Fruit fly (Drosophila melanogaster) whole organism, embryonic: ENCODE measurements around the gene cno.
A peak's percentile ranks its signal among the peaks of the same experiment; 100 is the strongest.

Experiments used
- Ada2b ChIP-seq: fragments of 200-800 bp; sonication (Bioruptor generic); IDR thresholded peaks from 2 replicates; pipeline ENCODE4 v1.3.6; 2022; ENCODE audit warnings: missing biosample characterization, missing genetic modification characterization
- CG11696 ChIP-seq: fragments of 200-800 bp; sonication (Bioruptor generic); IDR thresholded peaks from 2 replicates; pipeline ENCODE4 v1.3.6; 2022; ENCODE audit warnings: missing biosample characterization, missing genetic modification characterization
- CG12104 ChIP-seq: fragments of 200-800 bp; sonication (Bioruptor generic); optimal IDR thresholded peaks from 3 replicates; lab custom pipeline; 2016; ENCODE audit warnings: missing biosample characterization, missing genetic modification characterization
- CG12769 ChIP-seq: fragments of 200-800 bp; sonication (Bioruptor generic); optimal IDR thresholded peaks from 2 replicates; lab custom pipeline; 2019; ENCODE audit warnings: missing biosample characterization, mild to moderate bottlenecking, missing genetic modification characterization, moderate library complexity
- CG12942 ChIP-seq: fragments of 200-800 bp; sonication (Bioruptor generic); optimal IDR thresholded peaks from 3 replicates; lab custom pipeline; 2016; ENCODE audit warnings: missing biosample characterization, missing genetic modification characterization
- CG13296 ChIP-seq: fragments of 200-800 bp; sonication (Bioruptor generic); optimal IDR thresholded peaks from 3 replicates; lab custom pipeline; 2018; ENCODE audit warnings: missing biosample characterization, mild to moderate bottlenecking, missing genetic modification characterization
- CG15269 ChIP-seq: fragments of 200-800 bp; sonication (Bioruptor generic); optimal IDR thresholded peaks from 2 replicates; lab custom pipeline; 2018; ENCODE audit warnings: missing biosample characterization, mild to moderate bottlenecking, missing genetic modification characterization, moderate library complexity
- CG18619 ChIP-seq: fragments of 200-800 bp; sonication (Bioruptor generic); optimal IDR thresholded peaks from 3 replicates; lab custom pipeline; 2017; ENCODE audit warnings: missing biosample characterization, mild to moderate bottlenecking, missing genetic modification characterization
- CG31365 ChIP-seq: fragments of 200-800 bp; sonication (Bioruptor generic); optimal IDR thresholded peaks from 2 replicates; lab custom pipeline; 2018; ENCODE audit warnings: missing biosample characterization, mild to moderate bottlenecking, missing genetic modification characterization
- CG33557 ChIP-seq: fragments of 200-800 bp; sonication (Bioruptor generic); optimal IDR thresholded peaks from 2 replicates; lab custom pipeline; 2019; ENCODE audit warnings: missing biosample characterization, mild to moderate bottlenecking, missing genetic modification characterization, moderate library complexity
- CG34376 ChIP-seq: fragments of 200-800 bp; sonication (Bioruptor generic); optimal IDR thresholded peaks from 2 replicates; lab custom pipeline; 2018; ENCODE audit warnings: missing biosample characterization, mild to moderate bottlenecking, missing genetic modification characterization
- CG4328 ChIP-seq: fragments of 200-800 bp; sonication (Bioruptor generic); optimal IDR thresholded peaks from 3 replicates; lab custom pipeline; 2017; ENCODE audit warnings: missing biosample characterization, missing genetic modification reagents, missing genetic modification characterization
- CG4617 ChIP-seq: fragments of 200-800 bp; sonication (Bioruptor generic); optimal IDR thresholded peaks from 3 replicates; lab custom pipeline; 2016; ENCODE audit warnings: missing biosample characterization, missing genetic modification characterization, borderline replicate concordance
- CG4730 ChIP-seq: fragments of 200-800 bp; sonication (Bioruptor generic); IDR thresholded peaks from 2 replicates; pipeline ENCODE4 v1.3.6; 2022; ENCODE audit warnings: missing biosample characterization, missing genetic modification characterization
- CG6854 ChIP-seq: fragments of 200-800 bp; sonication (Bioruptor generic); optimal IDR thresholded peaks from 3 replicates; lab custom pipeline; 2017; ENCODE audit warnings: missing biosample characterization, mild to moderate bottlenecking, missing genetic modification characterization
- CG7372 ChIP-seq: fragments of 200-800 bp; sonication (Bioruptor generic); IDR thresholded peaks from 2 replicates; pipeline ENCODE4 v1.3.6; 2022; ENCODE audit warnings: missing biosample characterization, missing genetic modification characterization
- CG7786 ChIP-seq: fragments of 200-800 bp; sonication (Bioruptor generic); optimal IDR thresholded peaks from 2 replicates; lab custom pipeline; 2016; ENCODE audit warnings: missing biosample characterization, missing genetic modification characterization
- CG9727 ChIP-seq: fragments of 200-800 bp; sonication (Bioruptor generic); optimal IDR thresholded peaks from 3 replicates; lab custom pipeline; 2017; ENCODE audit warnings: missing biosample characterization, mild to moderate bottlenecking, missing genetic modification characterization
- CHES-1-like ChIP-seq: fragments of 200-800 bp; sonication (Bioruptor generic); optimal IDR thresholded peaks from 2 replicates; lab custom pipeline; 2016; ENCODE audit warnings: missing biosample characterization, missing genetic modification characterization
- Doc3 ChIP-seq: fragments of 200-800 bp; sonication (Bioruptor generic); IDR thresholded peaks from 3 replicates; pipeline ENCODE4 v1.3.6; 2022; ENCODE audit warnings: missing biosample characterization, missing genetic modification characterization; ENCODE audit not compliant: partially characterized antibody
- Dp ChIP-seq: fragments of 200-800 bp; sonication (Bioruptor generic); optimal IDR thresholded peaks from 2 replicates; lab custom pipeline; 2018; ENCODE audit warnings: missing biosample characterization, mild to moderate bottlenecking, missing genetic modification characterization, moderate library complexity
- Drgx ChIP-seq: fragments of 200-800 bp; sonication (Bioruptor generic); IDR thresholded peaks from 2 replicates; pipeline ENCODE4 v1.3.6; 2022; ENCODE audit warnings: missing biosample characterization, missing genetic modification characterization
- Elba2 ChIP-seq: fragments of 200-800 bp; sonication (Bioruptor generic); optimal IDR thresholded peaks from 3 replicates; lab custom pipeline; 2016; ENCODE audit warnings: missing biosample characterization, missing genetic modification characterization
- HmgZ ChIP-seq: fragments of 200-800 bp; sonication (Bioruptor generic); optimal IDR thresholded peaks from 2 replicates; lab custom pipeline; 2018; ENCODE audit warnings: missing biosample characterization, mild to moderate bottlenecking, missing genetic modification characterization
- Hr3 ChIP-seq: fragments of 200-800 bp; sonication (Bioruptor generic); optimal IDR thresholded peaks from 3 replicates; lab custom pipeline; 2016; ENCODE audit warnings: missing biosample characterization, missing genetic modification characterization
- MBD-R2 ChIP-seq: fragments of 200-800 bp; sonication (Bioruptor generic); IDR thresholded peaks from 2 replicates; pipeline ENCODE4 v1.3.6; 2022; ENCODE audit warnings: missing biosample characterization, missing genetic modification characterization
- Myb ChIP-seq: fragments of 200-800 bp; sonication (Bioruptor generic); optimal IDR thresholded peaks from 2 replicates; lab custom pipeline; 2016; ENCODE audit warnings: missing biosample characterization, missing genetic modification characterization
- Ravus ChIP-seq: fragments of 200-800 bp; sonication (Bioruptor generic); IDR thresholded peaks from 2 replicates; pipeline ENCODE4 v1.3.6; 2022; ENCODE audit warnings: missing biosample characterization, missing genetic modification characterization
- TFAM ChIP-seq: fragments of 200-800 bp; sonication (Bioruptor generic); optimal IDR thresholded peaks from 2 replicates; lab custom pipeline; 2017; ENCODE audit warnings: missing biosample characterization, missing genetic modification characterization, inconsistent platforms
- Xrp1 ChIP-seq: fragments of 200-800 bp; sonication (Bioruptor generic); IDR thresholded peaks from 2 replicates; pipeline ENCODE4 v1.3.6; 2022; ENCODE audit warnings: missing biosample characterization, missing genetic modification characterization
- abd-A ChIP-seq: fragments of 200-800 bp; sonication (Bioruptor generic); optimal IDR thresholded peaks from 3 replicates; lab custom pipeline; 2019; ENCODE audit warnings: missing biosample characterization, mild to moderate bottlenecking, missing genetic modification characterization, moderate library complexity
- ac ChIP-seq: fragments of 200-800 bp; sonication (Bioruptor generic); optimal IDR thresholded peaks from 3 replicates; lab custom pipeline; 2017; ENCODE audit warnings: missing biosample characterization, mild to moderate bottlenecking, missing genetic modification characterization
- ase ChIP-seq: fragments of 200-800 bp; sonication (Bioruptor generic); IDR thresholded peaks from 3 replicates; pipeline ENCODE4 v1.3.6; 2022; ENCODE audit warnings: missing biosample characterization, missing genetic modification characterization
- bcd ChIP-seq: fragments of 200-800 bp; sonication (Bioruptor generic); optimal IDR thresholded peaks from 2 replicates; lab custom pipeline; 2017; ENCODE audit warnings: missing biosample characterization, mild to moderate bottlenecking, missing genetic modification characterization
- bowl ChIP-seq: fragments of 200-800 bp; sonication (Bioruptor generic); IDR thresholded peaks from 2 replicates; pipeline ENCODE4 v1.3.6; 2022; ENCODE audit warnings: missing biosample characterization, missing genetic modification characterization
- fd3F ChIP-seq: fragments of 200-800 bp; sonication (Bioruptor generic); optimal IDR thresholded peaks from 2 replicates; lab custom pipeline; 2018; ENCODE audit warnings: missing biosample characterization, mild to moderate bottlenecking, missing genetic modification characterization, moderate library complexity
- gce ChIP-seq: fragments of 200-800 bp; sonication (Bioruptor generic); IDR thresholded peaks from 3 replicates; pipeline ENCODE4 v1.3.6; 2022; ENCODE audit warnings: missing biosample characterization, missing genetic modification characterization
- gcm ChIP-seq: fragments of 200-800 bp; sonication (Bioruptor generic); optimal IDR thresholded peaks from 2 replicates; lab custom pipeline; 2019; ENCODE audit warnings: missing biosample characterization, mild to moderate bottlenecking, missing genetic modification characterization, moderate library complexity
- kay ChIP-seq: fragments of 200-800 bp; sonication (Bioruptor generic); optimal IDR thresholded peaks from 2 replicates; lab custom pipeline; 2016; ENCODE audit warnings: missing biosample characterization, missing genetic modification characterization
- kni ChIP-seq: fragments of 200-800 bp; sonication (Bioruptor generic); optimal IDR thresholded peaks from 3 replicates; lab custom pipeline; 2017; ENCODE audit warnings: mild to moderate bottlenecking, missing biosample characterization, missing genetic modification reagents, missing genetic modification characterization
- lov ChIP-seq, 2 experiments: fragments of 200-800 bp in 1 of 2; fragments of >200 bp in 1 of 2; sonication (Bioruptor generic) in 1 of 2; IDR thresholded peaks in 1 of 2; optimal IDR thresholded peaks in 1 of 2; 2 replicates in 1 of 2; 3 replicates in 1 of 2; pipeline versions ENCODE4 v1.3.6 to Lab custom; 2017 to 2022; ENCODE audit warnings: missing biosample characterization in 1 of 2, missing genetic modification characterization in 1 of 2
- peb ChIP-seq: fragments of 200-800 bp; sonication (Bioruptor generic); IDR thresholded peaks from 2 replicates; pipeline ENCODE4 v1.3.6; 2022; ENCODE audit warnings: missing biosample characterization, missing genetic modification characterization
- pho ChIP-seq: fragments of 200-800 bp; sonication (Bioruptor generic); optimal IDR thresholded peaks from 2 replicates; lab custom pipeline; 2016; ENCODE audit warnings: missing biosample characterization, missing genetic modification characterization
- pnt ChIP-seq: fragments of 200-800 bp; sonication (Bioruptor generic); optimal IDR thresholded peaks from 3 replicates; lab custom pipeline; 2016; ENCODE audit warnings: missing biosample characterization, missing genetic modification characterization
- pzg ChIP-seq: fragments of 200-800 bp; sonication (Bioruptor generic); optimal IDR thresholded peaks from 3 replicates; lab custom pipeline; 2018; ENCODE audit warnings: missing biosample characterization, mild to moderate bottlenecking, missing genetic modification characterization, moderate library complexity
- sna ChIP-seq: fragments of 200-800 bp; sonication (Bioruptor generic); IDR thresholded peaks from 2 replicates; pipeline ENCODE4 v1.3.6; 2022; ENCODE audit warnings: missing biosample characterization, missing genetic modification characterization; ENCODE audit not compliant: partially characterized antibody
- sr ChIP-seq: fragments of 200-800 bp; sonication (Bioruptor generic); IDR thresholded peaks from 3 replicates; pipeline ENCODE4 v1.3.6; 2022; ENCODE audit warnings: missing biosample characterization, missing genetic modification characterization
- trh ChIP-seq: fragments of 200-800 bp; sonication (Bioruptor generic); optimal IDR thresholded peaks from 2 replicates; lab custom pipeline; 2016; ENCODE audit warnings: missing biosample characterization, missing genetic modification characterization
- ttk ChIP-seq: fragments of 200-800 bp; sonication (Bioruptor generic); IDR thresholded peaks from 2 replicates; pipeline ENCODE4 v2.1.2; 2022; ENCODE audit warnings: missing biosample characterization, missing genetic modification characterization
- twi ChIP-seq: fragments of 200-800 bp; optimal IDR thresholded peaks from 2 replicates; lab custom pipeline; 2019; ENCODE audit warnings: missing biosample characterization, mild to moderate bottlenecking, missing genetic modification characterization, moderate library complexity
- usp ChIP-seq: fragments of >200 bp; optimal IDR thresholded peaks from 2 replicates; lab custom pipeline; 2017; ENCODE audit warnings: missing biosample characterization, missing genetic modification characterization

Gene cno

DNA sequence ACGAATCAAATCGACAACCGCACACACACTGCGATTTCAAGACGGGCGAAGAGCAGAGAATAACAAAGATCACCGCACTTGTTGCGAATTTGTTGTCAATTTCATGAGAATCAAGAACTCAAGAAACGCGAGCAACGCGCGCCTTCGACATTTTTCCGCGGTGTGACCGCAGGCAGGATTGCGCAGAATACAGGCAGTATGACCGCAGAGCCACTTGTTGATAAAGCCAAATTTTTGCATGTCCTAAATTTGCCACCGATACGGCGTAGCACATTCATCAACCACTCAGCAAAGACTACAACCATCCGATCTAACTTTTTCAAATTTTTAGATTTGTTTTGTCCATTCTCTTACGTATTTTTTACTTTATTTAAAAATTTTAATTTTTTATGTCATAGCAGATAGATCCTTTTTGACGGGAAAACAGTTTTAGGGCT, at the start of gene cno (continued):
- TF ChIP-seq bowl (GFP tag; lab: Robert Waterston, UW) (no peak), sr (GFP tag; lab: Robert Waterston, UW) (no peak), abd-A (tag; lab: Kevin White, UChicago) (no peak), CG6854 (no peak), HmgZ (tag; lab: Kevin White, UChicago) (peak; percentile 56), ac (GFP tag; lab: Kevin White, UChicago) (no peak), gcm (GFP tag; lab: Kevin White, UChicago) (peak; percentile 12), peb (GFP tag; lab: Robert Waterston, UW) (no peak), Hr3 (no peak), CG4328 (GFP tag; lab: Kevin White, UChicago) (no peak), Elba2 (GFP tag; lab: Kevin White, UChicago) (no peak), Xrp1 (GFP tag; lab: Robert Waterston, UW) (no peak), usp (GFP tag; lab: Kevin White, UChicago) (no peak), CG34376 (GFP tag; lab: Kevin White, UChicago) (peak; percentile 28), CG33557 (peak; percentile 35), pnt (GFP tag; lab: Kevin White, UChicago) (no peak), Dp (GFP tag; lab: Kevin White, UChicago) (peak; percentile 81), CG12104 (GFP tag; lab: Kevin White, UChicago) (no peak), twi (tag; lab: Kevin White, UChicago) (no peak), CG12942 (no peak), ttk (GFP tag; lab: Robert Waterston, UW) (no peak), CG7786 (GFP tag; lab: Kevin White, UChicago) (no peak), CG4730 (GFP tag; lab: Robert Waterston, UW) (no peak), MBD-R2 (GFP tag; lab: Robert Waterston, UW) (peak; percentile 36; the same call in 1 of the 2 replicates), pzg (GFP tag; lab: Kevin White, UChicago) (peak; percentile 95), sna (GFP tag; lab: Robert Waterston, UW) (no peak), CG18619 (peak; percentile 1), Myb (GFP tag; lab: Kevin White, UChicago) (peak; percentile 57), CG15269 (tag; lab: Kevin White, UChicago) (peak; percentile 21), Drgx (no peak), TFAM (GFP tag; lab: Kevin White, UChicago) (no peak), CG9727 (no peak), Ravus (GFP tag; lab: Robert Waterston, UW) (no peak), Ada2b (GFP tag; lab: Robert Waterston, UW) (no peak), CG13296 (peak; percentile 48), gce (GFP tag; lab: Robert Waterston, UW) (peak; percentile 38; the same call in 1 of the 3 replicates), ase (GFP tag; lab: Robert Waterston, UW) (no peak), CG11696 (GFP tag; lab: Robert Waterston, UW) (no peak), trh (GFP tag; lab: Kevin White, UChicago) (no peak), Doc3 (GFP tag; lab: Robert Waterston, UW) (no peak), CG12769 (tag; lab: Kevin White, UChicago) (peak; percentile 17), bcd (GFP tag; lab: Kevin White, UChicago) (peak; percentile 2), CG31365 (tag; lab: Kevin White, UChicago) (no peak), kay (no peak), CG4617 (no peak), CG7372 (GFP tag; lab: Robert Waterston, UW) (no peak), CHES-1-like (GFP tag; lab: Kevin White, UChicago) (peak; percentile 28), kni (no peak), pho (GFP tag; lab: Kevin White, UChicago) (peak; percentile 21), fd3F (GFP tag; lab: Kevin White, UChicago) (no peak), lov (optimal IDR thresholded peaks at IDR 0.05; lab: Kevin White, UChicago) (no peak), lov (GFP tag; IDR thresholded peaks at IDR 0.05; lab: Robert Waterston, UW) (no peak)
